Fruit fly (Drosophila melanogaster) whole organism, prepupa: ENCODE measurements around the gene NetB.

Source experiments
- Blimp-1 ChIP-seq: fragments of 200-800 bp; sonication (Bioruptor generic); optimal IDR thresholded peaks from 3 replicates; lab custom pipeline; 2017; ENCODE audit warnings: missing biosample characterization, missing genetic modification characterization, mild to moderate bottlenecking, moderate library complexity, missing genetic modification reagents
- CG10631 ChIP-seq: fragments of 200-800 bp; sonication (Bioruptor generic); optimal IDR thresholded peaks from 2 replicates; lab custom pipeline; 2016; ENCODE audit warnings: missing biosample characterization, missing genetic modification characterization
- CG10669 ChIP-seq: fragments of 200-800 bp; sonication (Bioruptor generic); optimal IDR thresholded peaks from 3 replicates; lab custom pipeline; 2018; ENCODE audit warnings: missing biosample characterization, mild to moderate bottlenecking, missing genetic modification characterization, moderate library complexity
- CG11294 ChIP-seq: fragments of 200-800 bp; sonication (Bioruptor generic); IDR thresholded peaks from 2 replicates; pipeline ENCODE4 v1.3.6; 2022; ENCODE audit warnings: missing biosample characterization, missing genetic modification characterization
- CG15336 ChIP-seq: fragments of 200-800 bp; sonication (Bioruptor generic); IDR thresholded peaks from 2 replicates; pipeline ENCODE4 v1.3.6; 2022; ENCODE audit warnings: missing biosample characterization, missing genetic modification characterization
- CG1621 ChIP-seq: fragments of 200-800 bp; sonication (Bioruptor generic); optimal IDR thresholded peaks from 3 replicates; lab custom pipeline; 2018; ENCODE audit warnings: missing biosample characterization, mild to moderate bottlenecking, missing genetic modification characterization
- CG3032 ChIP-seq: fragments of 200-800 bp; optimal IDR thresholded peaks from 2 replicates; lab custom pipeline; 2019; ENCODE audit warnings: missing biosample characterization, mild to moderate bottlenecking, missing genetic modification characterization, moderate library complexity
- CG32006 ChIP-seq: fragments of 200-800 bp; sonication (Bioruptor generic); optimal IDR thresholded peaks from 3 replicates; lab custom pipeline; 2017; ENCODE audit warnings: missing biosample characterization, mild to moderate bottlenecking, missing genetic modification characterization
- CG34406 ChIP-seq: fragments of 200-800 bp; sonication (Bioruptor generic); optimal IDR thresholded peaks from 3 replicates; lab custom pipeline; 2016; ENCODE audit warnings: missing biosample characterization, missing genetic modification characterization
- CG3919 ChIP-seq: fragments of 200-800 bp; sonication (Bioruptor generic); optimal IDR thresholded peaks from 3 replicates; lab custom pipeline; 2016; ENCODE audit warnings: missing biosample characterization, missing genetic modification characterization
- CG4318 ChIP-seq: fragments of 200-800 bp; sonication (Bioruptor generic); optimal IDR thresholded peaks from 3 replicates; lab custom pipeline; 2017; ENCODE audit warnings: missing biosample characterization, mild to moderate bottlenecking, missing genetic modification characterization
- CG6163 ChIP-seq: fragments of 200-800 bp; sonication (Bioruptor generic); IDR thresholded peaks from 3 replicates; pipeline ENCODE4 v1.3.6; 2022; ENCODE audit warnings: missing biosample characterization, missing genetic modification characterization
- CG6276 ChIP-seq: fragments of 200-800 bp; sonication (Bioruptor generic); optimal IDR thresholded peaks from 2 replicates; lab custom pipeline; 2017; ENCODE audit warnings: missing biosample characterization, mild to moderate bottlenecking, missing genetic modification characterization
- CG6792 ChIP-seq: fragments of 200-800 bp; sonication (Bioruptor generic); optimal IDR thresholded peaks from 3 replicates; lab custom pipeline; 2016; ENCODE audit warnings: missing biosample characterization, missing genetic modification characterization
- CG6808 ChIP-seq: fragments of 200-800 bp; sonication (Bioruptor generic); optimal IDR thresholded peaks from 3 replicates; lab custom pipeline; 2017; ENCODE audit warnings: missing biosample characterization, missing genetic modification characterization, mild to moderate bottlenecking, moderate library complexity, missing genetic modification reagents
- CG6854 ChIP-seq: fragments of 200-800 bp; sonication (Bioruptor generic); optimal IDR thresholded peaks from 2 replicates; lab custom pipeline; 2017; ENCODE audit warnings: missing biosample characterization, mild to moderate bottlenecking, missing genetic modification characterization
- CG7368 ChIP-seq: fragments of 200-800 bp; sonication (Bioruptor generic); optimal IDR thresholded peaks from 3 replicates; lab custom pipeline; 2016; ENCODE audit warnings: missing biosample characterization, missing genetic modification characterization
- CG8119 ChIP-seq: fragments of 200-800 bp; sonication (Bioruptor generic); IDR thresholded peaks from 3 replicates; pipeline ENCODE4 v1.3.6; 2022; ENCODE audit warnings: missing biosample characterization, missing genetic modification characterization
- CG8632 ChIP-seq: fragments of 200-800 bp; sonication (Bioruptor generic); optimal IDR thresholded peaks from 3 replicates; lab custom pipeline; 2016; ENCODE audit warnings: missing biosample characterization, missing genetic modification characterization
- Eip78C ChIP-seq: fragments of 200-800 bp; sonication (Bioruptor generic); peaks from one replicate; lab custom pipeline; 2016; ENCODE audit warnings: missing biosample characterization, missing genetic modification characterization
- Ets21C ChIP-seq: fragments of 200-800 bp; sonication (Bioruptor generic); optimal IDR thresholded peaks from 3 replicates; lab custom pipeline; 2016; ENCODE audit warnings: missing biosample characterization, missing genetic modification characterization
- Ets96B ChIP-seq: fragments of 200-800 bp; optimal IDR thresholded peaks from 2 replicates; lab custom pipeline; 2019; ENCODE audit warnings: missing biosample characterization, mild to moderate bottlenecking, missing genetic modification characterization, moderate library complexity
- Gug ChIP-seq: fragments of 200-800 bp; sonication (Bioruptor generic); IDR thresholded peaks from 2 replicates; pipeline ENCODE4 v1.3.6; 2022; ENCODE audit warnings: missing biosample characterization, missing genetic modification characterization
- Hr38 ChIP-seq: sonication (Bioruptor generic); optimal IDR thresholded peaks from 2 replicates; lab custom pipeline; 2016; ENCODE audit warnings: missing biosample characterization, missing genetic modification characterization
- Hr39 ChIP-seq: fragments of 200-800 bp; sonication (Bioruptor generic); optimal IDR thresholded peaks from 2 replicates; lab custom pipeline; 2016; ENCODE audit warnings: missing biosample characterization, missing genetic modification characterization
- Hr4 ChIP-seq: fragments of 200-800 bp; sonication (Bioruptor generic); optimal IDR thresholded peaks from 3 replicates; lab custom pipeline; 2016; ENCODE audit warnings: missing biosample characterization, missing genetic modification characterization
- Lpt ChIP-seq: fragments of 200-800 bp; sonication (Bioruptor generic); optimal IDR thresholded peaks from 3 replicates; lab custom pipeline; 2016; ENCODE audit warnings: missing biosample characterization, missing genetic modification characterization
- Met ChIP-seq: fragments of 200-800 bp; sonication (Bioruptor generic); optimal IDR thresholded peaks from 3 replicates; lab custom pipeline; 2016; ENCODE audit warnings: missing biosample characterization, missing genetic modification characterization
- OdsH ChIP-seq: fragments of 200-800 bp; sonication (Bioruptor generic); optimal IDR thresholded peaks from 3 replicates; lab custom pipeline; 2016; ENCODE audit warnings: missing biosample characterization, missing genetic modification characterization
- Smox ChIP-seq: fragments of 200-800 bp; sonication (Bioruptor generic); optimal IDR thresholded peaks from 3 replicates; lab custom pipeline; 2016; ENCODE audit warnings: missing biosample characterization, missing genetic modification characterization
- Sox102F ChIP-seq: fragments of 200-800 bp; sonication (Bioruptor generic); optimal IDR thresholded peaks from 2 replicates; lab custom pipeline; 2016; ENCODE audit warnings: missing biosample characterization, mild to moderate bottlenecking, missing genetic modification characterization
- Sox14 ChIP-seq: fragments of 200-800 bp; sonication (Bioruptor generic); optimal IDR thresholded peaks from 3 replicates; lab custom pipeline; 2016; ENCODE audit warnings: missing biosample characterization, missing genetic modification characterization
- Sox15 ChIP-seq: fragments of 200-800 bp; sonication (Bioruptor generic); optimal IDR thresholded peaks from 3 replicates; lab custom pipeline; 2016; ENCODE audit warnings: missing biosample characterization, missing genetic modification characterization
- achi ChIP-seq: fragments of 200-800 bp; sonication (Bioruptor generic); optimal IDR thresholded peaks from 3 replicates; lab custom pipeline; 2016; ENCODE audit warnings: missing biosample characterization, missing genetic modification characterization
- acj6 ChIP-seq: fragments of 200-800 bp; sonication (Bioruptor generic); optimal IDR thresholded peaks from 3 replicates; lab custom pipeline; 2016; ENCODE audit warnings: missing biosample characterization, missing genetic modification characterization
- cyc ChIP-seq: fragments of 200-800 bp; sonication (Bioruptor generic); optimal IDR thresholded peaks from 3 replicates; lab custom pipeline; 2016; ENCODE audit warnings: missing biosample characterization, missing genetic modification characterization
- dac ChIP-seq: fragments of 200-800 bp; sonication (Bioruptor generic); optimal IDR thresholded peaks from 2 replicates; lab custom pipeline; 2017; ENCODE audit warnings: missing biosample characterization, mild to moderate bottlenecking, missing genetic modification characterization
- eg ChIP-seq: fragments of 200-800 bp; sonication (Bioruptor generic); IDR thresholded peaks from 3 replicates; pipeline ENCODE4 v1.3.6; 2022; ENCODE audit warnings: missing biosample characterization, missing genetic modification characterization
- fd59A ChIP-seq: fragments of 200-800 bp; sonication (Bioruptor generic); optimal IDR thresholded peaks from 2 replicates; lab custom pipeline; 2017; ENCODE audit warnings: missing biosample characterization, mild to moderate bottlenecking, missing genetic modification characterization, missing genetic modification reagents
- fkh ChIP-seq: fragments of 200-800 bp; sonication (Bioruptor generic); optimal IDR thresholded peaks from 3 replicates; lab custom pipeline; 2017; ENCODE audit warnings: missing biosample characterization, mild to moderate bottlenecking, missing genetic modification characterization, moderate library complexity
- net ChIP-seq: fragments of 200-800 bp; sonication (Bioruptor generic); optimal IDR thresholded peaks from 3 replicates; lab custom pipeline; 2016; ENCODE audit warnings: missing biosample characterization, missing genetic modification characterization
- pdm3 ChIP-seq: fragments of 200-800 bp; sonication (Bioruptor generic); optimal IDR thresholded peaks from 3 replicates; lab custom pipeline; 2016; ENCODE audit warnings: missing biosample characterization, missing genetic modification characterization
- salr ChIP-seq, 2 experiments: fragments of 200-800 bp; sonication (Bioruptor generic); optimal IDR thresholded peaks; 3 replicates each; lab custom pipeline; 2016 to 2018; ENCODE audit warnings: missing biosample characterization in 2 of 2, missing genetic modification characterization in 2 of 2, mild to moderate bottlenecking in 1 of 2
- spab ChIP-seq: fragments of 200-800 bp; sonication (Bioruptor generic); optimal IDR thresholded peaks from 2 replicates; lab custom pipeline; 2017; ENCODE audit warnings: missing biosample characterization, mild to moderate bottlenecking, missing genetic modification characterization, missing genetic modification reagents
- ss ChIP-seq, 2 experiments: fragments of 200-800 bp; sonication (Bioruptor generic); optimal IDR thresholded peaks; 2 replicates in 1 of 2; 3 replicates in 1 of 2; lab custom pipeline; 2017 to 2018; ENCODE audit warnings: mild to moderate bottlenecking in 2 of 2, missing biosample characterization in 2 of 2, missing genetic modification characterization in 2 of 2, moderate library complexity in 1 of 2
- svp ChIP-seq: fragments of 200-800 bp; sonication (Bioruptor generic); peaks from one replicate; lab custom pipeline; 2016; ENCODE audit warnings: missing biosample characterization, missing genetic modification characterization
- topi ChIP-seq: fragments of 200-800 bp; sonication (Bioruptor generic); optimal IDR thresholded peaks from 3 replicates; lab custom pipeline; 2016; ENCODE audit warnings: missing biosample characterization, missing genetic modification characterization

Gene NetB

DNA sequence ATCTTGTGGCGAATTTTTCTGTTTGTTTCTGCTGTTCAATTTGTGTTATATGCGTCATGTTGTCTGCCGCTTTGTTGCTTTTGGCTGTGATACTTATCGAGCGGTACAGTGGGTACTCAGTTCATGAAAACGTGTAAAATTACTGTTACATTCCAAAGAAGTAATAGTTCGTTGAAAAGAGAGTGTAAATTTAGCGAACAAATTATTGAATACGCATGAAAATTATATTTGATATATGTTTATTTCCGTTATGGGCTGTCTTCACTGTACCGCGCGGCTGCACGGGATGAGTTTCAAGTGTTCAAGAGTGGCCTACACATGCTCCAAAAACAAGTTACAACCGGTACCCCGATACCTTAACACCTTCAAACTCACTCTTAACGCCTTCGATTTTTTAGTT, 60.1 kb downstream of the NetB start (continued):
- TF ChIP-seq Met (GFP tag; lab: Kevin White, UChicago) (peak; percentile 89), Hr4 (peak; percentile 84), Sox102F (GFP tag; lab: Kevin White, UChicago) (peak; percentile 87), CG4318 (GFP tag; lab: Kevin White, UChicago) (peak; percentile 51), Eip78C (GFP tag; lab: Kevin White, UChicago) (peak; percentile 97), Ets21C (peak; percentile 79), Sox15 (GFP tag; lab: Kevin White, UChicago) (peak; percentile 83), CG8632 (GFP tag; lab: Kevin White, UChicago) (peak; percentile 88), Blimp-1 (peak; percentile 52), Hr38 (GFP tag; lab: Kevin White, UChicago) (no peak), fd59A (GFP tag; lab: Kevin White, UChicago) (peak; percentile 68), topi (GFP tag; lab: Kevin White, UChicago) (peak; percentile 91), ss (GFP tag; optimal IDR thresholded peaks at IDR 0.05; lab: Kevin White, UChicago) (peak; percentile 71 to 80), CG3032 (tag; lab: Kevin White, UChicago) (peak; percentile 68), CG6808 (GFP tag; lab: Kevin White, UChicago) (peak; percentile 63), Smox (GFP tag; lab: Kevin White, UChicago) (peak; percentile 85), Lpt (GFP tag; lab: Kevin White, UChicago) (peak; percentile 76), CG6854 (GFP tag; lab: Kevin White, UChicago) (peak; percentile 68), Gug (GFP tag; lab: Robert Waterston, UW) (peak; percentile 73), CG7368 (peak; percentile 87), CG6792 (GFP tag; lab: Kevin White, UChicago) (peak; percentile 88), cyc (peak; percentile 90), Sox14 (GFP tag; lab: Kevin White, UChicago) (peak; percentile 81), CG34406 (peak; percentile 88), CG1621 (tag; lab: Kevin White, UChicago) (peak; percentile 66)
- TF ChIP-seq, all 60 proteins: peak for 58

DNA sequence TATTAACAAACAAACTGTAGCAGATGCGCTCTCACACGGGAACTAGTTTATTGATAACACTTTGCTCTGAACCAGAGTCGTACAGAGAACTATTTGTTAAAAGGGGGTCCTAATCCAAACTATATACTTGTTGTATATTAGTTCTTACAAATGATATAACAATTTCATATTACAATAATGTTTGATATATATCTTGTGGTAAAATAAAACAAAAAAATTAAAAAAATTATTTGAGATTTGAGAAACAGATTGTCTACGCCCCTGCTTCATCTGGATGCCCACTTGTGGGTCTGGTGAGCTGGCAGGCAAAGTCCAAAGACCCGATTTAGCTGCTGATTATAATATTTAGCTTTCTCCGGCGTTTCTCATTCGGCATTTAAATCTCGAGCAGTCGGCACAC, 70.0 kb downstream of the NetB start, which contains the start of gene CG5321:
Gene CG5321, plus strand, starts transcription at position 380 of the 400 bp plus-strand sequence.
- peak; percentile 41 for TF ChIP-seq Ets96B
- no peak for TF ChIP-seq topi (GFP tag; lab: Kevin White, UChicago)
- TF ChIP-seq Smox (GFP tag; lab: Kevin White, UChicago): no peak
- peak; percentile 18 for TF ChIP-seq Met (GFP tag; lab: Kevin White, UChicago)
- TF ChIP-seq Gug (GFP tag; lab: Robert Waterston, UW): peak; percentile 67
- peak; percentile 20 for TF ChIP-seq achi (GFP tag; lab: Kevin White, UChicago)
- peak; percentile 53 for TF ChIP-seq Hr4
- peak; percentile 34 for TF ChIP-seq CG10669 (GFP tag; lab: Kevin White, UChicago)
- TF ChIP-seq CG6163 (GFP tag; lab: Robert Waterston, UW): peak; percentile 62
- peak; percentile 49 for TF ChIP-seq OdsH (GFP tag; lab: Kevin White, UChicago)
- no peak for TF ChIP-seq Hr39 (GFP tag; lab: Kevin White, UChicago)
- TF ChIP-seq svp: peak; percentile 82
- peak; percentile 23 for TF ChIP-seq CG3032 (tag; lab: Kevin White, UChicago)
- TF ChIP-seq dac: peak; percentile 28
- peak; percentile 7 for TF ChIP-seq acj6 (GFP tag; lab: Kevin White, UChicago)
- TF ChIP-seq CG15336 (GFP tag; lab: Robert Waterston, UW): peak; percentile 62
- peak; percentile 60 for TF ChIP-seq CG6276 (GFP tag; lab: Kevin White, UChicago)
- TF ChIP-seq CG8632 (GFP tag; lab: Kevin White, UChicago): no peak
- peak; percentile 65 for TF ChIP-seq Eip78C (GFP tag; lab: Kevin White, UChicago)
- no peak for TF ChIP-seq CG7368
- TF ChIP-seq CG11294 (GFP tag; lab: Robert Waterston, UW): no peak
- peak; percentile 10 for TF ChIP-seq CG6808 (GFP tag; lab: Kevin White, UChicago)
- TF ChIP-seq spab: peak; percentile 28
- peak; percentile 59 for TF ChIP-seq eg
- TF ChIP-seq Sox15 (GFP tag; lab: Kevin White, UChicago): no peak
- TF ChIP-seq cyc: no peak
- TF ChIP-seq fd59A (GFP tag; lab: Kevin White, UChicago): no peak
- no peak for TF ChIP-seq fkh (GFP tag; lab: Kevin White, UChicago)
- TF ChIP-seq CG10631 (GFP tag; lab: Kevin White, UChicago): peak; percentile 32
- TF ChIP-seq CG8119 (GFP tag; lab: Robert Waterston, UW): peak; percentile 61
- TF ChIP-seq net: peak; percentile 42
- peak in 1 of 2 experiments; percentile 26 for TF ChIP-seq salr (GFP tag; optimal IDR thresholded peaks at IDR 0.05; lab: Kevin White, UChicago)
- TF ChIP-seq CG3919 (GFP tag; lab: Kevin White, UChicago): peak; percentile 15
- TF ChIP-seq CG1621 (tag; lab: Kevin White, UChicago): no peak
- TF ChIP-seq pdm3 (GFP tag; lab: Kevin White, UChicago): peak; percentile 29
- peak; percentile 73 for TF ChIP-seq CG32006 (GFP tag; lab: Kevin White, UChicago)
- no peak for TF ChIP-seq CG34406
